Fruit fly (Drosophila melanogaster) whole organism: ENCODE measurements around the gene CG9855.

Experiments
- CG8478 ChIP-seq: fragments of >200 bp; optimal IDR thresholded peaks from 2 replicates; lab custom pipeline; 2018; ENCODE audit warnings: inconsistent platforms
- Dll ChIP-seq: fragments of >200 bp; optimal IDR thresholded peaks from 2 replicates; lab custom pipeline; 2017
- EcR ChIP-seq, 2 experiments: fragments of >200 bp; optimal IDR thresholded peaks; 2 replicates each; lab custom pipeline; 2017; ENCODE audit warnings: missing biosample characterization in 2 of 2, missing genetic modification characterization in 2 of 2, missing genetic modification reagents in 2 of 2
- pan ChIP-seq: fragments of >200 bp; optimal IDR thresholded peaks from 2 replicates; lab custom pipeline; 2017
- psq ChIP-seq: fragments of >200 bp; optimal IDR thresholded peaks from 2 replicates; lab custom pipeline; 2017
- usp ChIP-seq: fragments of >200 bp; optimal IDR thresholded peaks from 2 replicates; lab custom pipeline; 2017; ENCODE audit warnings: missing biosample characterization, missing genetic modification characterization, mixed read lengths

The CG9855 gene

DNA sequence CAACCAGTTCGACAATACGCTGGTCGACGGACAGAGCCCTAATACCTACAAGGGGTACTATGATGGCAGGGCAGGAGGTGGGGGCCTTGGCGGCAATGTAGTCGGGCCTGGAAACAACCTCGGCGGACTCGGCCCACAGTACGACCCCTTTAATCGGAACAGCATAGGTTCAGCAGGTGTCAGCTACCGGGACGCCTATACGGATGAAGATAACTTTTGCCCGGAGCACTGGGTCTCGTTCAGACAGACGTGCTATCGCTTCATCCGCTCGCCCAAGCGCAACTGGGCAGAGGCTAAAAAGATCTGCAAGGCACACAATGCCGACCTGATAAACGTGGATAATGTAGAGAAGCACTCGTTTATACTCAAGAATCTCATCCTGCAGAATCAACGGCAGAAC lies 15.5 kb downstream of the CG9855 start:
- no peak for TF ChIP-seq psq (lab: Kevin White, UChicago)
- TF ChIP-seq Dll (lab: Kevin White, UChicago) = no peak
- no peak for TF ChIP-seq usp (GFP tag; lab: Kevin White, UChicago)
- TF ChIP-seq pan (lab: Kevin White, UChicago) = no peak
- no peak for TF ChIP-seq EcR (GFP tag; optimal IDR thresholded peaks at IDR 0.05; lab: Kevin White, UChicago)
- no peak for TF ChIP-seq CG8478 (lab: Kevin White, UChicago)

DNA sequence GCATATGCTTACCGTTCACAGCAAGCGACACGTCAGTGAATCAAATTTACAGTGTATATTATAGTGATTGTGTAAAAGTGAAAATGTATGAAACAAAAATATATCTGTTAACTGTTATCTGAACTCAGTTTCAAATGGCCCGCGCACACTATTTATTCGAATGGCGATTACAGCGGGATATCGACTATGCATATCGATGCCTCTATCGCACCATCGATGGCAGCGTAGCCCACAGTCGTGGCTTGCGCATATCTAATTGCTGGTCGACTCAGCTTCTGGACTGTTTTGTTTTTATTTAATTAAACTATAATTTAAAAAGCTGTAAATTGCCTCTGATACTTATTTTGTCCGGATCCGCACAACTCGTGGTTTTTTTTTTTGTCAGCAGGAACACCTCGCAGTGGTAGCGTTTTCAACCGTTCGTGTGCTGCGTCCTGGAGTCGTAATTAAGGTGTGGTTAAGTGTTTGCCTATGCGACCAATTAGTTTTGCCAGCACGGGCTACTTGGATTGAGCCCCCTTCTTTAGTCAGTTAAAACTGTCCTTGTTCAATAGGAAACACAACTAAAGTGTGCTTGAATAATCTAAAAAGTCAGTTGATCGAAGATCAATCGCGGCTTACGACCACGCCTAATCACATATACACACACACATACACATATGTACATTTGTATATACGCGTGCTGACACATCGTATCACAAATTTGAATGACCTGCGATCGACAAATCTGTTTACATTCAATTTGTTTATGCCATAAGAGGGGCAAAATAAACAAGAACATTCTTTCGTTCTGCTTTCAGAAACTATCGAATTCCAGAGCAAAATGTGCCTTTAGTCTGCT lies 16.4 kb downstream of the CG9855 start, which contains the start of gene Cont:
Cont (plus strand) TSS at position 228 of the 841 bp plus-strand sequence.
- no peak for TF ChIP-seq EcR (GFP tag; optimal IDR thresholded peaks at IDR 0.05; lab: Kevin White, UChicago)
- TF ChIP-seq psq (lab: Kevin White, UChicago) = no peak
- no peak for TF ChIP-seq CG8478 (lab: Kevin White, UChicago)
- TF ChIP-seq Dll (lab: Kevin White, UChicago) = no peak
- no peak for TF ChIP-seq usp (GFP tag; lab: Kevin White, UChicago)
- no peak for TF ChIP-seq pan (lab: Kevin White, UChicago)

- TF ChIP-seq Dll (lab: Kevin White, UChicago) = no peak
- peak; percentile 74 for TF ChIP-seq pan (lab: Kevin White, UChicago)
Observed at dm6 chr3R:4378363-4379354, 19.0 kb downstream of the CG9855 start, which contains the start of gene Sfxn1-3. Gene Sfxn1-3 (plus strand): TSS chr3R:4378600.

DNA sequence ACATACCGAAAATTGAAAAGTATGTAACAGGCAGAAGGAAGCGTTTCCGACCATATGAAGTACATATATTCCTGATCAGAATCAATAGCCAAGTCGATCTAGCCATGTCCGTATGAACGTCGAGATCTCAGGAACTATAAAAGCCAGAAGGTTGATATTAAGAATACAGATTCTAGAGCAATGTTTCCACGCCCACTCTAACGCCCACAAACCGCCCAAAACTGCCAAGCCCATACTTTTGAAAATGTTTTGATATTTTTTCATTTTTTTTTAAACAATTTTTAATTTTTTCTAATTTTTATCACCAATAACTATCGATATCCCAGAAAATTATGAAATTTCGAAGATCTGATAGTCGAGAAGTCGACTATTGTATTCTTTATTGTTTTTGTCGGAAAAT lies 35.7 kb downstream of the CG9855 start:
- TF ChIP-seq EcR (GFP tag; optimal IDR thresholded peaks at IDR 0.05; lab: Kevin White, UChicago) (no peak), psq (lab: Kevin White, UChicago) (no peak), pan (lab: Kevin White, UChicago) (no peak), CG8478 (lab: Kevin White, UChicago) (no peak), usp (GFP tag; lab: Kevin White, UChicago) (no peak), Dll (lab: Kevin White, UChicago) (no peak)

DNA sequence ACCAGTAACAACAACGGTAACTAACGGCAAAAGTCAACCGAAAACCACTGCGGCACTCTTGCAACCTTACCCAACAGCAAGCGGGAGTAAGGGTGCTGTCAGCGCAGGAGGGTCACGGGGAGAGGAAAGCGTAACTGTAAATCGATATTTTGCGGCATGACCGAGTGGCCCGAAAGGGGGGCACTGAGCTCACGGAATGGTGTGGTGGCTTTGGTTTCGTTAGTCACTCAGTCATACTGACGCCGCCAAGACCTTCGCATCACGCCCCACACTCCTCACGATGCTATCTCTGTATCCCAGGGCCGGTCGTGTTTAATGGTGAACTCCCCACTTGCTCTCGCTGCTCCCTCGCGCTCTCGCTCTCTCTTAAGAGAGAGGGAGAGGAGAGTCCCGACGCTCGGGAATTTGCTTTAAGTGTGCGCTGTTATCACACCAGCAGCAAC lies 37.0 kb downstream of the CG9855 start:
- no peak for TF ChIP-seq usp (GFP tag; lab: Kevin White, UChicago)
- TF ChIP-seq pan (lab: Kevin White, UChicago) = no peak
- TF ChIP-seq Dll (lab: Kevin White, UChicago) = peak; percentile 50
- peak in 1 of 2 experiments; percentile 43 for TF ChIP-seq EcR (GFP tag; optimal IDR thresholded peaks at IDR 0.05; lab: Kevin White, UChicago)
- TF ChIP-seq CG8478 (lab: Kevin White, UChicago) = no peak

DNA sequence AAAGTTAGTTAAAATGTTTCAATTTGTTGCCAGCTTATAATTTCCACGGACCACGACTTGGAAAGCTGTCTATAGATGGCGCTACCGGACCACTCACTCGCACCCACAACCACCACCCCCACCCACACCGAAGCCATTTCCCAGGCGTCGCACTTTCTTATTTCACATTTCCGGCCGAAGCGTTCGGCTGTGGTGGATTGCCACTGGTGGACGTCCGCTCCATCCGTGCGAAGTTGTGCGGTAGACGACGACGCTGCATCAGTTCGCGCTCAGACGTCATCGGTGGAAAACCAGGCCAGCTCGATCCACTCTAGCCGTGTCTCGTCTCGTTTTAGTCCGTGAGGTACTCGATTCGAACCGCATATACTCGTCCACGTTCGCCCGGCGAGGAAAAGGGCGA lies 38.0 kb downstream of the CG9855 start, which contains the start of gene CG1090:
CG1090 (plus strand) TSS at position 259 of the 400 bp plus-strand sequence.
- TF ChIP-seq Dll (lab: Kevin White, UChicago) (no peak), psq (lab: Kevin White, UChicago) (no peak)

DNA sequence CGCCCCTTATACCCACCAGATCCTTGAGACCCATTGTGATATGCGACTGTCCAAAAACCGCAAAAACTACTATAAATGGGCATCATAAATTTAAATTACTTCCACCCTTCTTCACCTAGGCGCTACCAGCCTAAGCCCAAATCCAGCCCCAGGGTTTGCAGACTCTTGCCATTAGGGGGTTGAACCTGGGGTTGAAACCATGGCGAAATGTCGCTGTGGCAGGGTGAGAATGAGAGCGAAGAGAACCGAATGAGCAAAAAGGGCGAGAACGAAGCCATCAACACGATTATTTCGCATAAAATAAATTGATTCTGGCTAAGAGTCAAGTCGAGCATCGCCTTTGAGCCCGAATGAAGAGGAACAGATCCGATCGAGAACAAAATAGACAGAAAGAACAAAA lies 44.1 kb downstream of the CG9855 start:
- TF ChIP-seq EcR (GFP tag; optimal IDR thresholded peaks at IDR 0.05; lab: Kevin White, UChicago) (no peak), pan (lab: Kevin White, UChicago) (no peak), psq (lab: Kevin White, UChicago) (no peak), CG8478 (lab: Kevin White, UChicago) (no peak), Dll (lab: Kevin White, UChicago) (no peak), usp (GFP tag; lab: Kevin White, UChicago) (no peak)

DNA sequence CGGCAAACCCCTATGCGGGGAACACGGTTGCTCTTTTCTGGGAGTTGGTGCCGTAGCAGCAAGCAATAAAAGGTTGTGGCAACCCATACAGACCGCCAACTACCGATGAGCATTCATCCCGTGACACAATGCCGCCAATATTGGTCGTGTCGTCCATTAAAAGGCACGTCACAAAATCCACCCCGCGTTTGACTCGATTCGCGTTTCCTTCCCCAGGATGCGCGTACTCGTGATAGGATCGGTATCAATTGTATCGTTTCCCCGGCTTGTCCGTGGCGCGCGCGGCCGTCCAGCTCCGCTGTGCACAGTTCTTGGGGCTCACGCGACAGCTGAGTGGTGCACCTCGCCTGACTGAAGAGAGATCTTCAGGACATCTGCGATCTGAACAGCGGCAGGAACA lies 47.5 kb downstream of the CG9855 start:
- TF ChIP-seq pan (lab: Kevin White, UChicago) (no peak), usp (GFP tag; lab: Kevin White, UChicago) (no peak), CG8478 (lab: Kevin White, UChicago) (no peak), Dll (lab: Kevin White, UChicago) (no peak), EcR (GFP tag; optimal IDR thresholded peaks at IDR 0.05; lab: Kevin White, UChicago) (no peak), psq (lab: Kevin White, UChicago) (no peak)

DNA sequence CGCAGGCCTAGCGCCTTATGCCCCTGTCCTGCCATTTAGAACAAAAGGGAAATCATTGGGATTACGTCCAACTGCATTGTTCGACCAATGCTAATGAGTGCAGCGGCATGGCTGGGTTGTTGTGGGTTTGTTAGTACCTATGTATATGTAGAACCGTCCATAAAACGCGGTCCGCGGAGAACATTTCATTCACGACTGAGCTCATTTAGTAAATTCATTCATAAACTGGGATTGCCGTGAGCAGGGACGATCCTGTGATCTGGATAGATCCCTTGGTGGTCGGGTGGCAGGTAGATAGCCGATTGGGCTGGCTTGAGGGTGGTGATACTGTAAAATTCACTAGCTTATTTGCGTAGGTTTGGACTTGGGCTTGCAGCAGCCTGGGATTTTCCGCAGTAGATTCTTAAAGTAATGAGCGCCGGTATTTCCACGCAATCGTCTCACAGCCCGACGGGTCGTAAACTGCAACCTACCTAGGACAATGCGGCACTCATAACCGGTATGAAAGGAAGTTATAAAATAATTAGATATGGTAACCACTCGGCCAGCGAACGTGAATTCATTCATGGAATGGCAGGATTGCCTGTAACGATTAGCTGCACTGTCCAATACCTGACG lies 49.4 kb downstream of the CG9855 start:
- TF ChIP-seq EcR (GFP tag; optimal IDR thresholded peaks at IDR 0.05; lab: Kevin White, UChicago) = no peak
- no peak for TF ChIP-seq usp (GFP tag; lab: Kevin White, UChicago)
- no peak for TF ChIP-seq pan (lab: Kevin White, UChicago)
- no peak for TF ChIP-seq psq (lab: Kevin White, UChicago)
- no peak for TF ChIP-seq Dll (lab: Kevin White, UChicago)
- TF ChIP-seq CG8478 (lab: Kevin White, UChicago) = no peak

- TF ChIP-seq pan (lab: Kevin White, UChicago) (no peak), Dll (lab: Kevin White, UChicago) (no peak), EcR (GFP tag; optimal IDR thresholded peaks at IDR 0.05; lab: Kevin White, UChicago) (no peak)
Observed at dm6 chr3R:4346636-4347035, 51.0 kb downstream of the CG9855 start, which contains the start of gene hkb. Gene hkb (minus strand): TSS chr3R:4346646.
